Worm (Caenorhabditis elegans) whole organism, late embryonic: Measurements from ENCODE around the gene sup-10.

Source experiments
- C08G9.2 ChIP-seq: sonication (generic microtip); optimal IDR thresholded peaks from 2 replicates; lab custom pipeline; 2016; ENCODE audit warnings: mild to moderate bottlenecking, missing genetic modification characterization, moderate library complexity, missing compliant biosample characterization
- K02D7.2 ChIP-seq: sonication (generic microtip); optimal IDR thresholded peaks from 2 replicates; lab custom pipeline; 2017; ENCODE audit warnings: mild to moderate bottlenecking, missing genetic modification characterization, missing compliant biosample characterization
- K09A11.1 ChIP-seq: sonication (generic microtip); optimal IDR thresholded peaks from 2 replicates; lab custom pipeline; 2017; ENCODE audit warnings: antibody characterized with exemption, mild to moderate bottlenecking, missing genetic modification characterization, missing compliant biosample characterization; ENCODE audit not compliant: insufficient read depth
- Y22D7AL.16 ChIP-seq: sonication (generic microtip); optimal IDR thresholded peaks from 2 replicates; lab custom pipeline; 2016; ENCODE audit warnings: missing genetic modification characterization, missing compliant biosample characterization
- ahr-1 ChIP-seq: sonication (generic microtip); optimal IDR thresholded peaks from 2 replicates; lab custom pipeline; 2016; ENCODE audit warnings: missing genetic modification characterization, missing compliant biosample characterization
- ceh-14 ChIP-seq: sonication (generic microtip); optimal IDR thresholded peaks from 2 replicates; lab custom pipeline; 2016; ENCODE audit warnings: missing genotype, missing genetic modification characterization, missing compliant biosample characterization
- ceh-18 ChIP-seq: sonication (generic microtip); optimal IDR thresholded peaks from 2 replicates; lab custom pipeline; 2016; ENCODE audit warnings: missing genetic modification characterization, missing compliant biosample characterization
- ceh-19 ChIP-seq: fragments of 200-800 bp; sonication (Bioruptor generic); optimal IDR thresholded peaks from 2 replicates; lab custom pipeline; 2018; ENCODE audit warnings: mild to moderate bottlenecking, missing genetic modification characterization, missing compliant biosample characterization
- ceh-2 ChIP-seq: sonication (generic microtip); optimal IDR thresholded peaks from 2 replicates; lab custom pipeline; 2016; ENCODE audit warnings: missing genotype, missing genetic modification characterization, missing compliant biosample characterization
- ceh-22 ChIP-seq: sonication (generic microtip); optimal IDR thresholded peaks from 2 replicates; lab custom pipeline; 2017; ENCODE audit warnings: missing biosample characterization, missing genetic modification characterization
- ceh-30 ChIP-seq: fragments of 150-350 bp; optimal IDR thresholded peaks from 2 replicates; lab custom pipeline; 2014; ENCODE audit warnings: missing biosample characterization, missing genetic modification characterization
- ceh-34 ChIP-seq: sonication (generic microtip); optimal IDR thresholded peaks from 2 replicates; lab custom pipeline; 2016; ENCODE audit warnings: mild to moderate bottlenecking, missing genetic modification characterization, missing compliant biosample characterization
- ceh-45 ChIP-seq: fragments of 200-800 bp; sonication (Bioruptor generic); IDR thresholded peaks from 2 replicates; pipeline ENCODE4 v1.3.6; 2022; ENCODE audit warnings: missing genetic modification reagents, missing genetic modification characterization, missing compliant biosample characterization
- che-1 ChIP-seq: sonication (generic microtip); optimal IDR thresholded peaks from 2 replicates; lab custom pipeline; 2016; ENCODE audit warnings: mild to moderate bottlenecking, missing genetic modification characterization, missing compliant biosample characterization
- dmd-4 ChIP-seq: sonication (generic microtip); optimal IDR thresholded peaks from 2 replicates; lab custom pipeline; 2016; ENCODE audit warnings: borderline replicate concordance, missing genetic modification characterization, missing compliant biosample characterization
- elt-2 ChIP-seq: sonication (generic microtip); optimal IDR thresholded peaks from 2 replicates; lab custom pipeline; 2016; ENCODE audit warnings: missing genetic modification reagents, missing genetic modification characterization, missing compliant biosample characterization
- elt-4 ChIP-seq: sonication (generic microtip); optimal IDR thresholded peaks from 2 replicates; lab custom pipeline; 2016; ENCODE audit warnings: missing genetic modification characterization, missing compliant biosample characterization
- ets-4 ChIP-seq: sonication (generic microtip); optimal IDR thresholded peaks from 2 replicates; lab custom pipeline; 2016; ENCODE audit warnings: missing genetic modification characterization, missing compliant biosample characterization
- fax-1 ChIP-seq: sonication (generic microtip); optimal IDR thresholded peaks from 2 replicates; lab custom pipeline; 2016; ENCODE audit warnings: missing genotype, missing genetic modification characterization, missing compliant biosample characterization
- fkh-10 ChIP-seq: fragments of 150-350 bp; optimal IDR thresholded peaks from 2 replicates; lab custom pipeline; 2014; ENCODE audit warnings: missing biosample characterization, missing genetic modification reagents, missing genetic modification characterization
- gmeb-2 ChIP-seq: sonication (generic microtip); optimal IDR thresholded peaks from 2 replicates; lab custom pipeline; 2016; ENCODE audit warnings: missing genetic modification characterization, inconsistent platforms, missing compliant biosample characterization
- hlh-15 ChIP-seq: sonication (generic microtip); optimal IDR thresholded peaks from 2 replicates; lab custom pipeline; 2016; ENCODE audit warnings: missing genetic modification characterization, missing compliant biosample characterization
- hlh-30 ChIP-seq: sonication (generic microtip); optimal IDR thresholded peaks from 2 replicates; lab custom pipeline; 2017; ENCODE audit warnings: antibody characterized with exemption, missing genetic modification characterization, missing compliant biosample characterization; ENCODE audit not compliant: insufficient read depth
- hlh-6 ChIP-seq: sonication (generic microtip); optimal IDR thresholded peaks from 2 replicates; lab custom pipeline; 2016; ENCODE audit warnings: missing genotype, missing genetic modification characterization, missing compliant biosample characterization
- lim-6 ChIP-seq: sonication (generic microtip); optimal IDR thresholded peaks from 2 replicates; lab custom pipeline; 2016; ENCODE audit warnings: missing genetic modification characterization, missing compliant biosample characterization
- lin-11 ChIP-seq: fragments of 200-800 bp; sonication (Bioruptor generic); optimal IDR thresholded peaks from 2 replicates; lab custom pipeline; 2018; ENCODE audit warnings: mild to moderate bottlenecking, missing genetic modification characterization, missing compliant biosample characterization
- madf-2 ChIP-seq: sonication (generic microtip); optimal IDR thresholded peaks from 2 replicates; lab custom pipeline; 2017; ENCODE audit warnings: missing genetic modification characterization, missing compliant biosample characterization
- nfya-1 ChIP-seq: sonication (generic microtip); optimal IDR thresholded peaks from 2 replicates; lab custom pipeline; 2017; ENCODE audit warnings: missing genetic modification characterization, mild to moderate bottlenecking, missing compliant biosample characterization, antibody characterized with exemption, moderate library complexity
- nhr-11 ChIP-seq: fragments of 150-350 bp; optimal IDR thresholded peaks from 2 replicates; lab custom pipeline; 2014; ENCODE audit warnings: missing biosample characterization, missing genetic modification characterization
- npax-4 ChIP-seq: sonication (generic microtip); optimal IDR thresholded peaks from 2 replicates; lab custom pipeline; 2016; ENCODE audit warnings: missing genetic modification characterization, missing compliant biosample characterization
- odd-2 ChIP-seq: sonication (generic microtip); optimal IDR thresholded peaks from 2 replicates; lab custom pipeline; 2017; ENCODE audit warnings: antibody characterized with exemption, mild to moderate bottlenecking, missing genetic modification characterization, missing compliant biosample characterization
- pag-3 ChIP-seq: sonication (generic microtip); optimal IDR thresholded peaks from 2 replicates; lab custom pipeline; 2016; ENCODE audit warnings: missing compliant biosample characterization, missing genetic modification characterization, borderline replicate concordance
- pax-1 ChIP-seq: fragments of 150-350 bp; optimal IDR thresholded peaks from 2 replicates; lab custom pipeline; 2014; ENCODE audit warnings: missing biosample characterization, missing genetic modification characterization
- pha-4 ChIP-seq: fragments of 150-350 bp; optimal IDR thresholded peaks from 2 replicates; lab custom pipeline; 2018; ENCODE audit warnings: missing biosample characterization, missing genetic modification reagents, missing genetic modification characterization
- pros-1 ChIP-seq: fragments of 150-350 bp; optimal IDR thresholded peaks from 2 replicates; lab custom pipeline; 2014; ENCODE audit warnings: missing biosample characterization, missing genetic modification reagents, missing genetic modification characterization
- sdc-2 ChIP-seq: sonication (generic microtip); optimal IDR thresholded peaks from 2 replicates; lab custom pipeline; 2016; ENCODE audit warnings: missing genotype, missing genetic modification characterization, missing compliant biosample characterization
- sox-2 ChIP-seq: fragments of 200-800 bp; sonication (Bioruptor generic); IDR thresholded peaks from 2 replicates; pipeline ENCODE4 v1.3.6; 2022; ENCODE audit warnings: missing genetic modification reagents, missing genetic modification characterization, missing compliant biosample characterization
- sox-4 ChIP-seq: sonication (generic microtip); optimal IDR thresholded peaks from 2 replicates; lab custom pipeline; 2017; ENCODE audit warnings: mild to moderate bottlenecking, missing genetic modification characterization, inconsistent platforms, missing compliant biosample characterization
- tbx-2 ChIP-seq: sonication (generic microtip); optimal IDR thresholded peaks from 2 replicates; lab custom pipeline; 2016; ENCODE audit warnings: missing genetic modification characterization, missing compliant biosample characterization
- tbx-7 ChIP-seq: sonication (generic microtip); optimal IDR thresholded peaks from 2 replicates; lab custom pipeline; 2016; ENCODE audit warnings: missing genotype, missing genetic modification characterization, missing compliant biosample characterization
- ttx-3 ChIP-seq: sonication (generic microtip); optimal IDR thresholded peaks from 2 replicates; lab custom pipeline; 2016; ENCODE audit warnings: missing genetic modification reagents, missing genetic modification characterization, missing compliant biosample characterization
- unc-3 ChIP-seq, 2 experiments: fragments of 200-800 bp in 1 of 2; sonication (Bioruptor generic) in 1 of 2; sonication (generic microtip) in 1 of 2; conservative IDR thresholded peaks in 1 of 2; optimal IDR thresholded peaks in 1 of 2; 2 replicates each; pipeline versions ENCODE4 v1.3.6 to Lab custom; 2016 to 2022; ENCODE audit warnings: missing compliant biosample characterization in 2 of 2, missing genetic modification characterization in 2 of 2, missing genetic modification reagents in 1 of 2
- unc-42 ChIP-seq: sonication (generic microtip); optimal IDR thresholded peaks from 2 replicates; lab custom pipeline; 2016; ENCODE audit warnings: missing genotype, missing genetic modification characterization, missing compliant biosample characterization
- unc-86 ChIP-seq: sonication (generic microtip); optimal IDR thresholded peaks from 2 replicates; lab custom pipeline; 2016; ENCODE audit warnings: missing genetic modification characterization, missing compliant biosample characterization
- zip-5 ChIP-seq: sonication (generic microtip); optimal IDR thresholded peaks from 2 replicates; lab custom pipeline; 2016; ENCODE audit warnings: missing genetic modification characterization, missing compliant biosample characterization
- ztf-16 ChIP-seq: sonication (generic microtip); optimal IDR thresholded peaks from 2 replicates; lab custom pipeline; 2017; ENCODE audit warnings: missing genetic modification characterization, missing compliant biosample characterization

The sup-10 gene

DNA sequence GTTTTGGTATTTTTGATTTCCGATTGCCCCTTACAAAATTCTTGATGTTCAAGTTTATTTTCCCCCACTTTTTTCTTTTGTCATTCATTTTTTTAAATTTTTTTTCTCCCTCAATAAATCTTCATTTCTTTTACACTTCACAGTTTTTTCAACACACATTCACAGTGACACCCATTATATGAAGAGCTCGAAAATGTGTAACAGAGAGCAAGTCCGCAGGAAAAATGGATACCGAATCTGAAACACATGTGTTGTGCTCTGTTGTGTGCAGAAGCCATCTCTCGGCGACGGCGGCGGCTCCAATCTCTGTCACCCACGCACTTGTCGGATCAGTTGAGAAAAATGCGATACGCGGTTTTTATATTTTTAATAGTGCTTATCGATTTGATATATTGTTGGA, at the start of gene sup-10:
Gene sup-10, plus strand, starts transcription at position 277 of the 400 bp plus-strand sequence.
- TF ChIP-seq ceh-18 (peak; percentile 54), pha-4 (tag; lab: Kevin White, UChicago) (no peak), Y22D7AL.16 (no peak)

ce11 chrX:17478677-17479076, 49.5 kb upstream of the sup-10 start:
- TF ChIP-seq sdc-2 (no peak), elt-2 (tag; lab: Kevin White, UChicago) (peak; percentile 18)

DNA sequence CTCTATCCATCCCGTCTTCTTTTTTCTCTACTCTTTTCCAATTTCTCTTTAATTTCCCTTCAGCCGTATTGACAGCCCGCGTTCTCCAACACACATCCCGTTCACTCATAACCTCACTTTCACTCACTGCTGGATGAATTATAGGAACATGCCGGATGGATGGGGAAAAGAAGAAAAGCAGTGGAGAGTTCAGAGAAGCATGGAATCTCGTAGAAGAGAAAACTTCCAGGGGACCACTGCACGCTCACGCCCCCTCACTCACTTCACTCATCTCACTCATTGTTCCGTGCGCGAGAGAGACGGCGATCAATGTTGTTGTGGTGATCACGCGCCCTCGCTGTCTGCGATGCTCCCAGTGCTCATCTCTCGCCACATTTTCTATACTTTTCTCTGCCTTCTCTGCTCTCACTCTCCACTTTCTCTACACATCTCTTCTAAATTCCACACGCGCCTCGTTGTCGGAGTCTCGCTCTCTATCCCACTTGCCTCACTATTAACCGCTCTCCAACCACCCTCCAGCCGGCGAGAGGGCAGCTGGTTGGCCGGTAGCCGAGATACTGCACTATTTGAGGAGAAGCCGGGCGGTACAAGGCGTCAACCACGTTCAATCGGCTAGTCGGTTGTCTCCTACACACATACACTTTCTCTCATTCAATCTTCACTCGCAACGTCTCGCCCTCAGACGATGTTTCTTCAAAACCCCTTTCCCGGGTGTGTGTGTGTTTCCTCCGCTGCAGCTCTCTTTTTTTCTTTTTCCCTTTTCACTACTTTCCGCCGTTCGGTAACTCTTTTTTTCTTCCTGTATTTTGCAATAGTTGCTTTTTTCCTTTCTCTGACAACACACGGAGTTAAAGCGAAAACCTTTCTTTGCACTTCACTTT, 48.2 kb upstream of the sup-10 start:
- TF ChIP-seq dmd-4, result no peak
- TF ChIP-seq odd-2 (tag; lab: Kevin White, UChicago), result no peak
- no peak for TF ChIP-seq npax-4 (tag; lab: Kevin White, UChicago)
- no peak for TF ChIP-seq pax-1 (tag; lab: Kevin White, UChicago)
- TF ChIP-seq K02D7.2, result no peak
- TF ChIP-seq unc-86 (tag; lab: Kevin White, UChicago), result no peak
- no peak for TF ChIP-seq sox-4 (tag; lab: Kevin White, UChicago)
- TF ChIP-seq hlh-30, result peak; percentile 94
- TF ChIP-seq pros-1 (tag; lab: Kevin White, UChicago), result peak; percentile 58
- peak; percentile 69 for TF ChIP-seq sox-2 (GFP tag; lab: Robert Waterston, UW)
- TF ChIP-seq lim-6, result no peak
- no peak for TF ChIP-seq pha-4 (tag; lab: Kevin White, UChicago)
- TF ChIP-seq che-1 (tag; lab: Kevin White, UChicago), result no peak
- TF ChIP-seq elt-4, result no peak
- no peak; the same call in 1 of the 2 replicates for TF ChIP-seq unc-3 (GFP tag; conservative IDR thresholded peaks at IDR 0.05; lab: Robert Waterston, UW)
- peak; percentile 35 for TF ChIP-seq unc-3 (tag; optimal IDR thresholded peaks at IDR 0.05; lab: Kevin White, UChicago)
- peak; percentile 85 for TF ChIP-seq ceh-14 (tag; lab: Kevin White, UChicago)
- TF ChIP-seq ceh-30 (tag; lab: Kevin White, UChicago), result no peak
- TF ChIP-seq ceh-22, result peak; percentile 76
- TF ChIP-seq nfya-1, result peak; percentile 81
- TF ChIP-seq ztf-16, result no peak
- TF ChIP-seq fax-1 (tag; lab: Kevin White, UChicago), result peak; percentile 53
- no peak for TF ChIP-seq Y22D7AL.16
- no peak for TF ChIP-seq C08G9.2 (tag; lab: Kevin White, UChicago)
- TF ChIP-seq zip-5, result no peak
- TF ChIP-seq pag-3 (tag; lab: Kevin White, UChicago), result peak; percentile 41
- peak; percentile 57 for TF ChIP-seq tbx-2 (tag; lab: Kevin White, UChicago)
- peak; percentile 42 for TF ChIP-seq ets-4 (tag; lab: Kevin White, UChicago)
- no peak for TF ChIP-seq gmeb-2 (tag; lab: Kevin White, UChicago)
- no peak for TF ChIP-seq lin-11 (tag; lab: Kevin White, UChicago)
- peak; percentile 64 for TF ChIP-seq unc-42
- no peak for TF ChIP-seq ceh-45 (GFP tag; lab: Robert Waterston, UW)
- TF ChIP-seq K09A11.1 (tag; lab: Kevin White, UChicago), result peak; percentile 92
- no peak for TF ChIP-seq ahr-1 (tag; lab: Kevin White, UChicago)
- no peak for TF ChIP-seq ceh-19 (GFP tag; lab: Kevin White, UChicago)
- TF ChIP-seq ceh-2 (tag; lab: Kevin White, UChicago), result peak; percentile 48
- no peak for TF ChIP-seq ttx-3 (tag; lab: Kevin White, UChicago)
- TF ChIP-seq madf-2 (tag; lab: Kevin White, UChicago), result no peak
- no peak for TF ChIP-seq elt-2 (tag; lab: Kevin White, UChicago)
- peak; percentile 91 for TF ChIP-seq ceh-34 (tag; lab: Kevin White, UChicago)
- no peak for TF ChIP-seq hlh-15 (tag; lab: Kevin White, UChicago)
- no peak for TF ChIP-seq tbx-7 (tag; lab: Kevin White, UChicago)
- TF ChIP-seq fkh-10 (GFP tag; lab: Kevin White, UChicago), result no peak
- TF ChIP-seq sdc-2, result peak; percentile 72
- TF ChIP-seq nhr-11, result no peak
- TF ChIP-seq hlh-6 (tag; lab: Kevin White, UChicago), result no peak
